Worm (Caenorhabditis elegans): ENCODE measurements around the gene F52E4.5.

Gene F52E4.5

DNA sequence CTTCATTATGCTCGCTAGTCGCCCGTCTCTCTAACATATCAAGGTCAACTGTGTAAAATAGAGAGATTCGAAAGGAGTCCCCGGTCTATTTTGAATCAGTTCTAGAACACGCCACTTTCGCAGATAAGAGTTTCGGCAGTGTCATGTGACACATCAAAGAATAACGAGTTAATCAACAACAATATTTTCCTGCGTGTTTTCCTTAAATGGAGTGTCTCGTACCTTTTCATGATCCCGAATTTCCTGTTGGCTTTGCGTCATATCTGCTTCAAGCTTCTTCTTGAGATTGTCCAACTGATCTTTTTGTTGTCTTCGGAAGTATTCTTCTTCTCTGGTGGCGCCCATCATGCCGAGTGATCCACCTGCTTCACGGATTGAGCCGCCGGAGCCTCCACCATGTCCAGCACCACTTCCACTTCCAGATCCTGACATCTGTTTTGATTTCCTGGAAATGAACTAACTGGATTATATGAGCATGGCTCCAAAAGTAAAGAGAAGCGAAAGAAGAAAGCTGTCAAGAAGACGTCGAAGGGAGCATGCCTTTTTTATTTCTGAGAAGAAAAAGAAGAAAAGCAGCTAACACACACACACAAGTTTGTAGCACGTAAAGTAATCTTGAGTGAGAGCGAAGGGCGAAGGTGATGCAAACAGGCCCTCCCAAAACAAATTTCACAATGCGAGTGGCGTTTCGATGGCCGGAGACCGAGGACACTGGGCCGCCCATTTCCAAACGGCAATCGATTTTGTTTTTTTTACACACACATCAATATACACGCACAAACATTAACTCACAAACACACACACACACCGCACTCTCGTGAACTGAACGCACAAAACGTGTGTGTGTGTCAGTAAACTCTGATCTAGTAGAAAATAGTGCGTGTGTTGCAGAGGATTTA, 28.2 kb upstream of the F52E4.5 start (continued):
- TF ChIP-seq unc-62 (GFP tag; optimal IDR thresholded peaks at IDR 0.05) (no peak), elt-3 (tag; optimal IDR thresholded peaks at IDR 0.05) (peak in 5 of 6 experiments; percentile 59 to 88 (median 74)), vab-15 (tag; optimal IDR thresholded peaks at IDR 0.05) (no peak), ces-1 (GFP tag; optimal IDR thresholded peaks at IDR 0.05) (no peak), nhr-76 (tag; optimal IDR thresholded peaks at IDR 0.05) (no peak), lin-15B (tag; optimal IDR thresholded peaks at IDR 0.05) (no peak), fkh-4 (tag; optimal IDR thresholded peaks at IDR 0.05; ENCODE audit: borderline replicate concordance) (no peak), ama-1 (optimal IDR thresholded peaks at IDR 0.05) (peak; percentile 39), sox-4 (tag; optimal IDR thresholded peaks at IDR 0.05) (no peak), F16B12.6 (tag; optimal IDR thresholded peaks at IDR 0.05) (no peak)

DNA sequence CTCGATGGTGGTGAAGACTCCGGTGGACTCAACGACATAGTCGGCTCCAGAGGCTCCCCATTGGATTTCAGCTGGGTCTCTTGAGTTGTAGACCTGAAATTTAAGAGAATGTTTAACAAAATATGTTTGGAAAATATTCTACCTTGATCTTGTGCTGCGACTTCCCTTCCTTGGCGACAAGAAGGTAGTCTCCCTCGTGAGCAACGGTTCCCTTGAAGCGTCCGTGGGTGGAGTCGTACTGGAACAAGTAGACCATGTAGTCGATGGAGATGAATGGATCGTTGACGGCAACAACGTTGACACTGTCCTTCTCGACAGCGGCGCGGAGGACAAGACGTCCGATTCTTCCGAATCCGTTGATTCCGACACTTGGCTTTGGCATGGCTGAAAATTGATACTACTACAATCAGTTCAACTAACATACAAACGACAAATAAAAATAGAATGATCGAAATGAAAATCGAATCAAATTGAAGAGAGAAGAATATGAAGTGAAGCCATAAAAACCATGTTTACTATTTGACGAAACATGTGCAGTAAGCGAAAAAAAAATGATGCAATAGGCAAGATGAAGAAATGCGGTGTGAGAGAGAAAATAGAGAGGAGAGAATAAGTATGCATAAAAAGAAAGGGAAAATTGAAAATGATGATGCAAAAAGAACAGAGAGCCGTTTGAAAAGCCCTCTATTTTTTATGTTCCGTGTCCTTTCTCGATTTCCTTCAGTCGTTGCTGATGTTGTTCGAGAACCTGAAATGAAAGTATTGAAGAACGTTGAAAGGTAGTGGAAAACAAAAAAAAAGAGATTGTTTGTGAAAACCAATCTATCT, 27.4 kb upstream of the F52E4.5 start, which contains the start of gene gpd-2:
Gene gpd-2 (minus strand): TSS at position 384 of the 828 bp plus-strand sequence.
- TF ChIP-seq mep-1 (tag; optimal IDR thresholded peaks at IDR 0.05) (peak; percentile 44), grh-1 (GFP tag; IDR thresholded peaks at IDR 0.05) (0 out of 2 replicates have a peak, but pooled peaks have one; percentile 10), nhr-85 (tag) (peak; percentile 37), ceh-82 (tag; optimal IDR thresholded peaks at IDR 0.05) (peak in 1 of 3 experiments; percentile 9), jun-1 (tag; optimal IDR thresholded peaks at IDR 0.05) (no peak), pqm-1 (tag; optimal IDR thresholded peaks at IDR 0.05) (no peak), ztf-4 (tag; optimal IDR thresholded peaks at IDR 0.05) (peak; percentile 21), efl-1 (optimal IDR thresholded peaks at IDR 0.05) (no peak), efl-1 (GFP tag; optimal IDR thresholded peaks at IDR 0.05 in 1 of 2) (peak in 1 of 2 experiments; percentile 90), blmp-1 (tag; optimal IDR thresholded peaks at IDR 0.05) (peak; percentile 14)

- TF ChIP-seq aly-2 (tag; optimal IDR thresholded peaks at IDR 0.05) (peak; percentile 3), snu-23 (GFP tag; optimal IDR thresholded peaks at IDR 0.05) (peak; percentile 10), nhr-90 (tag; optimal IDR thresholded peaks at IDR 0.05; ENCODE audit: poor library complexity) (peak; percentile 50), pax-3 (tag; optimal IDR thresholded peaks at IDR 0.05) (no peak), nhr-71 (tag; optimal IDR thresholded peaks at IDR 0.05) (peak; percentile 53), lin-35 (GFP tag; optimal IDR thresholded peaks at IDR 0.05) (peak in 1 of 2 experiments; percentile 14), nhr-47 (tag; optimal IDR thresholded peaks at IDR 0.05) (peak; percentile 16), grh-1 (GFP tag; IDR thresholded peaks at IDR 0.05) (peak; percentile 35; the same call in 1 of the 2 replicates), elt-3 (tag; optimal IDR thresholded peaks at IDR 0.05) (peak in 1 of 6 experiments; percentile 5), hlh-4 (tag; optimal IDR thresholded peaks at IDR 0.05) (no peak), unc-62 (GFP tag; optimal IDR thresholded peaks at IDR 0.05) (no peak), rnt-1 (tag; optimal IDR thresholded peaks at IDR 0.05) (peak; percentile 21), nhr-19 (GFP tag; conservative IDR thresholded peaks at IDR 0.05) (peak; percentile 32), ama-1 (optimal IDR thresholded peaks at IDR 0.05) (peak; percentile 50), nhr-85 (tag) (peak; percentile 74), sox-4 (tag; optimal IDR thresholded peaks at IDR 0.05) (peak; percentile 20), ztf-4 (tag; optimal IDR thresholded peaks at IDR 0.05) (peak; percentile 31), egl-27 (tag; optimal IDR thresholded peaks at IDR 0.05) (no peak)
Measured at ce11 chrX:3112946-3113427, 25.8 kb upstream of the F52E4.5 start, which contains the start of gene gpd-3. TSS of gene gpd-3 (minus strand) at chrX:3113341.

DNA sequence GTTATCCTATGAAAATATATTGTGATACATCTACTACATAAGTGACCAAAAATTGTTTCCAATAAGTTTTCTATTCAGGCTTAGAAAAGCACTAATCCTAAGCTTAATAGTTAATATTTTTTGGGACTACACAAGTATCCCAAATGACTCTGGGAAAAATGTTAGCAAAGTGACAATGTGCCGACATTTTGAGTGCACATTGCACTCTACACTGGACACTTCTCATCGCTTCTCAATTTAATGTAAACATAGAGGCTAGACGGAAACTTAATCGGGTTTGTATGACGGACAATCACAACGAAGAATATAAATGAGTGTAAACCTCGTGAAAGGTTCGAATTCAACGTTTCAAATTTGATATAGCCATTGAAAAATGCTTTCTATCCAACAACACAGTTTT, 24.5 kb upstream of the F52E4.5 start:
- TF ChIP-seq zag-1 (tag; optimal IDR thresholded peaks at IDR 0.05) (no peak), elt-3 (tag; optimal IDR thresholded peaks at IDR 0.05) (peak in 1 of 6 experiments; percentile 29), ama-1 (optimal IDR thresholded peaks at IDR 0.05) (peak; percentile 90), C16A3.4 (tag; optimal IDR thresholded peaks at IDR 0.05) (peak; percentile 24), C34B4.2 (tag; optimal IDR thresholded peaks at IDR 0.05) (no peak), swsn-7 (tag; optimal IDR thresholded peaks at IDR 0.05) (peak; percentile 1), ztf-4 (tag; optimal IDR thresholded peaks at IDR 0.05) (peak; percentile 78), snu-23 (GFP tag; optimal IDR thresholded peaks at IDR 0.05) (peak; percentile 64), egl-27 (tag; optimal IDR thresholded peaks at IDR 0.05) (no peak), nhr-11 (tag; optimal IDR thresholded peaks at IDR 0.05) (no peak), fkh-10 (GFP tag; optimal IDR thresholded peaks at IDR 0.05) (no peak), dsc-1 (tag; optimal IDR thresholded peaks at IDR 0.05) (no peak), dpl-1 (GFP tag; optimal IDR thresholded peaks at IDR 0.05) (no peak), unc-130 (tag; optimal IDR thresholded peaks at IDR 0.05) (no peak), mdl-1 (tag; optimal IDR thresholded peaks at IDR 0.05) (no peak), ceh-88 (GFP tag; IDR thresholded peaks at IDR 0.05) (no peak), lin-39 (tag; optimal IDR thresholded peaks at IDR 0.05) (no peak)

All from whole organism, L1 larva.